Fruit fly (Drosophila melanogaster) whole organism, embryonic: ENCODE data around the gene CG13995.
A peak's percentile ranks its signal among the peaks of the same experiment; 100 is the strongest.

Experiments used
- BEAF-32 ChIP-seq: fragments of 200-800 bp; sonication (Bioruptor generic); optimal IDR thresholded peaks from 3 replicates; lab custom pipeline; 2017; ENCODE audit warnings: missing biosample characterization, missing genetic modification characterization, mild to moderate bottlenecking, moderate library complexity, missing genetic modification reagents
- Blimp-1 ChIP-seq: fragments of 200-800 bp; sonication (Bioruptor generic); optimal IDR thresholded peaks from 3 replicates; lab custom pipeline; 2018; ENCODE audit warnings: missing biosample characterization, missing genetic modification characterization, mild to moderate bottlenecking, moderate library complexity, missing genetic modification reagents
- CG10267 ChIP-seq: fragments of 200-800 bp; sonication (Bioruptor generic); optimal IDR thresholded peaks from 2 replicates; lab custom pipeline; 2018; ENCODE audit warnings: missing biosample characterization, mild to moderate bottlenecking, missing genetic modification characterization, moderate library complexity
- CG11398 ChIP-seq: fragments of 200-800 bp; sonication (Bioruptor generic); optimal IDR thresholded peaks from 2 replicates; lab custom pipeline; 2016; ENCODE audit warnings: missing biosample characterization, missing genetic modification characterization
- CG11696 ChIP-seq: fragments of 200-800 bp; sonication (Bioruptor generic); IDR thresholded peaks from 2 replicates; pipeline ENCODE4 v1.3.6; 2022; ENCODE audit warnings: missing biosample characterization, missing genetic modification characterization
- CG12391 ChIP-seq: fragments of 200-800 bp; sonication (Bioruptor generic); optimal IDR thresholded peaks from 3 replicates; lab custom pipeline; 2018; ENCODE audit warnings: missing biosample characterization, mild to moderate bottlenecking, missing genetic modification characterization, moderate library complexity
- CG12659 ChIP-seq: fragments of 200-800 bp; sonication (Bioruptor generic); optimal IDR thresholded peaks from 3 replicates; lab custom pipeline; 2017; ENCODE audit warnings: mild to moderate bottlenecking, missing biosample characterization, missing genetic modification reagents, missing genetic modification characterization
- CG13775 ChIP-seq: fragments of 200-800 bp; sonication (Bioruptor generic); optimal IDR thresholded peaks from 3 replicates; lab custom pipeline; 2017; ENCODE audit warnings: missing biosample characterization, mild to moderate bottlenecking, missing genetic modification characterization
- CG14667 ChIP-seq: fragments of 200-800 bp; sonication (Bioruptor generic); IDR thresholded peaks from 2 replicates; pipeline ENCODE4 v1.3.6; 2022; ENCODE audit warnings: missing biosample characterization, missing genetic modification characterization
- CG14860 ChIP-seq: fragments of 200-800 bp; sonication (Bioruptor generic); IDR thresholded peaks from 3 replicates; pipeline ENCODE4 v1.3.6; 2022; ENCODE audit warnings: missing biosample characterization, missing genetic modification characterization; ENCODE audit not compliant: partially characterized antibody
- CG15601 ChIP-seq: fragments of 200-800 bp; sonication (Bioruptor generic); optimal IDR thresholded peaks from 3 replicates; lab custom pipeline; 2019; ENCODE audit warnings: missing biosample characterization, mild to moderate bottlenecking, missing genetic modification characterization, moderate library complexity
- CG16815 ChIP-seq: fragments of 200-800 bp; sonication (Bioruptor generic); optimal IDR thresholded peaks from 3 replicates; lab custom pipeline; 2017; ENCODE audit warnings: missing biosample characterization, mild to moderate bottlenecking, missing genetic modification characterization
- CG17328 ChIP-seq: fragments of 200-800 bp; sonication (Bioruptor generic); IDR thresholded peaks from 2 replicates; pipeline ENCODE4 v1.3.6; 2022; ENCODE audit warnings: missing biosample characterization, missing genetic modification characterization
- CG18011 ChIP-seq: fragments of 200-800 bp; sonication (Bioruptor generic); optimal IDR thresholded peaks from 2 replicates; lab custom pipeline; 2017; ENCODE audit warnings: missing biosample characterization, missing genetic modification characterization, mild to moderate bottlenecking, moderate library complexity, missing genotype
- CG30403 ChIP-seq: fragments of 200-800 bp; sonication (Bioruptor generic); optimal IDR thresholded peaks from 3 replicates; lab custom pipeline; 2016; ENCODE audit warnings: missing biosample characterization, missing genetic modification characterization
- CG34224 ChIP-seq: fragments of 200-800 bp; sonication (Bioruptor generic); IDR thresholded peaks from 3 replicates; pipeline ENCODE4 v1.3.6; 2022; ENCODE audit warnings: missing biosample characterization, missing genetic modification characterization; ENCODE audit not compliant: partially characterized antibody
- CG4617 ChIP-seq: fragments of 200-800 bp; sonication (Bioruptor generic); optimal IDR thresholded peaks from 3 replicates; lab custom pipeline; 2016; ENCODE audit warnings: missing biosample characterization, missing genetic modification characterization, borderline replicate concordance
- CG8290 ChIP-seq, 3 experiments: fragments of 200-800 bp; sonication (Bioruptor generic); optimal IDR thresholded peaks; 2 replicates each; lab custom pipeline; 2016 to 2019; ENCODE audit warnings: missing biosample characterization in 3 of 3, missing genetic modification characterization in 3 of 3, mild to moderate bottlenecking in 2 of 3, moderate library complexity in 1 of 3
- CG8944 ChIP-seq: fragments of 200-800 bp; sonication (Bioruptor generic); optimal IDR thresholded peaks from 3 replicates; lab custom pipeline; 2016; ENCODE audit warnings: missing biosample characterization, missing genetic modification characterization
- CG9215 ChIP-seq: fragments of 200-800 bp; sonication (Bioruptor generic); IDR thresholded peaks from 2 replicates; pipeline ENCODE4 v1.3.6; 2022; ENCODE audit warnings: missing biosample characterization, missing genetic modification characterization
- CoRest ChIP-seq: fragments of 200-800 bp; sonication (Bioruptor generic); optimal IDR thresholded peaks from 3 replicates; lab custom pipeline; 2018; ENCODE audit warnings: missing biosample characterization, mild to moderate bottlenecking, missing genetic modification characterization, moderate library complexity
- Dip3 ChIP-seq: fragments of 200-800 bp; sonication (Bioruptor generic); optimal IDR thresholded peaks from 3 replicates; lab custom pipeline; 2016; ENCODE audit warnings: missing biosample characterization, missing genetic modification characterization
- Dll ChIP-seq: fragments of 200-800 bp; sonication (Bioruptor generic); IDR thresholded peaks from 4 replicates; pipeline ENCODE4 v1.3.6; 2022; ENCODE audit warnings: missing biosample characterization, missing genetic modification characterization; ENCODE audit not compliant: partially characterized antibody
- Fer2 ChIP-seq: fragments of 200-800 bp; sonication (Bioruptor generic); optimal IDR thresholded peaks from 2 replicates; lab custom pipeline; 2018; ENCODE audit warnings: missing biosample characterization, mild to moderate bottlenecking, missing genetic modification characterization, moderate library complexity
- HLH4C ChIP-seq: fragments of 200-800 bp; sonication (Bioruptor generic); IDR thresholded peaks from 3 replicates; pipeline ENCODE4 v1.3.6; 2022; ENCODE audit warnings: missing biosample characterization, missing genetic modification characterization; ENCODE audit not compliant: partially characterized antibody
- HmgZ ChIP-seq: fragments of 200-800 bp; sonication (Bioruptor generic); optimal IDR thresholded peaks from 2 replicates; lab custom pipeline; 2018; ENCODE audit warnings: missing biosample characterization, mild to moderate bottlenecking, missing genetic modification characterization
- Lpt ChIP-seq: fragments of >200 bp; optimal IDR thresholded peaks from 2 replicates; lab custom pipeline; 2018; ENCODE audit warnings: missing biosample characterization, missing genetic modification characterization
- MESR4 ChIP-seq: fragments of 200-800 bp; sonication (Bioruptor generic); optimal IDR thresholded peaks from 2 replicates; lab custom pipeline; 2018; ENCODE audit warnings: missing biosample characterization, mild to moderate bottlenecking, missing genetic modification characterization, moderate library complexity
- NC2α ChIP-seq: fragments of 200-800 bp; sonication (Bioruptor generic); optimal IDR thresholded peaks from 2 replicates; lab custom pipeline; 2016; ENCODE audit warnings: missing biosample characterization, missing genetic modification characterization
- Pdp1 ChIP-seq, 2 experiments: fragments of 200-800 bp; sonication (Bioruptor generic); optimal IDR thresholded peaks; 3 replicates each; lab custom pipeline; 2016; ENCODE audit warnings: missing biosample characterization in 2 of 2, missing genetic modification characterization in 2 of 2, mild to moderate bottlenecking in 1 of 2, moderate library complexity in 1 of 2
- Xrp1 ChIP-seq: fragments of 200-800 bp; sonication (Bioruptor generic); IDR thresholded peaks from 2 replicates; pipeline ENCODE4 v1.3.6; 2022; ENCODE audit warnings: missing biosample characterization, missing genetic modification characterization
- br ChIP-seq: fragments of >200 bp; optimal IDR thresholded peaks from 2 replicates; lab custom pipeline; 2017
- cwo ChIP-seq: fragments of 200-800 bp; sonication (Bioruptor generic); optimal IDR thresholded peaks from 3 replicates; lab custom pipeline; 2017; ENCODE audit warnings: missing biosample characterization, missing genetic modification characterization, mild to moderate bottlenecking, moderate library complexity, missing genetic modification reagents
- dan ChIP-seq: fragments of 200-800 bp; sonication (Bioruptor generic); IDR thresholded peaks from 2 replicates; pipeline ENCODE4 v1.3.6; 2022; ENCODE audit warnings: missing biosample characterization, missing genetic modification characterization
- dati ChIP-seq: fragments of 200-800 bp; sonication (Bioruptor generic); IDR thresholded peaks from 2 replicates; pipeline ENCODE4 v1.3.6; 2022; ENCODE audit warnings: missing biosample characterization, missing genetic modification characterization
- dm ChIP-seq: fragments of 200-800 bp; sonication (Bioruptor generic); optimal IDR thresholded peaks from 3 replicates; lab custom pipeline; 2016; ENCODE audit warnings: missing biosample characterization, missing genetic modification characterization
- en ChIP-seq: fragments of 200-800 bp; sonication (Bioruptor generic); optimal IDR thresholded peaks from 2 replicates; lab custom pipeline; 2016; ENCODE audit warnings: missing biosample characterization, missing genetic modification characterization
- jigr1 ChIP-seq: fragments of 200-800 bp; sonication (Bioruptor generic); IDR thresholded peaks from 3 replicates; pipeline ENCODE4 v1.3.6; 2022; ENCODE audit warnings: missing biosample characterization, missing genetic modification characterization
- lilli ChIP-seq: fragments of 200-800 bp; sonication (Bioruptor generic); optimal IDR thresholded peaks from 3 replicates; lab custom pipeline; 2016; ENCODE audit warnings: missing biosample characterization, missing genetic modification characterization
- lmd ChIP-seq: fragments of 200-800 bp; sonication (Bioruptor generic); IDR thresholded peaks from 2 replicates; pipeline ENCODE4 v1.3.6; 2022; ENCODE audit warnings: missing biosample characterization, missing genetic modification characterization
- nerfin-2 ChIP-seq: fragments of 200-800 bp; sonication (Bioruptor generic); IDR thresholded peaks from 2 replicates; pipeline ENCODE4 v1.3.6; 2022; ENCODE audit warnings: missing biosample characterization, missing genetic modification characterization; ENCODE audit not compliant: partially characterized antibody
- pan ChIP-seq, 4 experiments: fragments of >200 bp in 3 of 4; fragments of 200-800 bp in 1 of 4; sonication (Bioruptor generic) in 1 of 4; optimal IDR thresholded peaks in 3 of 4; IDR thresholded peaks in 1 of 4; 2 replicates each; pipeline versions ENCODE4 v1.3.6 to Lab custom; 2017 to 2022; ENCODE audit warnings: missing biosample characterization in 2 of 4, missing genetic modification characterization in 2 of 4, mixed read lengths in 1 of 4
- phol ChIP-seq: fragments of 200-800 bp; sonication (Bioruptor generic); optimal IDR thresholded peaks from 3 replicates; lab custom pipeline; 2018; ENCODE audit warnings: missing biosample characterization, mild to moderate bottlenecking, missing genetic modification characterization, moderate library complexity
- sd ChIP-seq: fragments of 200-800 bp; sonication (Bioruptor generic); optimal IDR thresholded peaks from 3 replicates; lab custom pipeline; 2018; ENCODE audit warnings: missing biosample characterization, mild to moderate bottlenecking, missing genetic modification characterization, moderate library complexity
- sens ChIP-seq: fragments of 200-800 bp; sonication (Bioruptor generic); peaks from one replicate; lab custom pipeline; 2016; ENCODE audit warnings: missing biosample characterization, missing genetic modification characterization
- sima ChIP-seq: fragments of 200-800 bp; sonication (Bioruptor generic); optimal IDR thresholded peaks from 2 replicates; lab custom pipeline; 2016; ENCODE audit warnings: missing biosample characterization, missing genetic modification characterization
- sob ChIP-seq: fragments of 200-800 bp; sonication (Bioruptor generic); IDR thresholded peaks from 2 replicates; pipeline ENCODE4 v1.3.6; 2022; ENCODE audit warnings: missing biosample characterization, missing genetic modification characterization
- zen ChIP-seq: fragments of 200-800 bp; sonication (Bioruptor generic); optimal IDR thresholded peaks from 3 replicates; lab custom pipeline; 2018; ENCODE audit warnings: missing biosample characterization, mild to moderate bottlenecking, missing genetic modification characterization, moderate library complexity

The CG13995 gene

dm6 chr2L:6070656-6071231 is 16.6 kb downstream of the CG13995 start, which contains the start of the genes CG9154 and Kr-h2 (continued):
- TF ChIP-seq zen (tag; lab: Kevin White, UChicago) = peak; percentile 34
- TF ChIP-seq Xrp1 (GFP tag; lab: Robert Waterston, UW) = 0 out of 2 replicates have a peak, but pooled peaks have one; percentile 7
- TF ChIP-seq dati = no peak
- no peak for TF ChIP-seq CG11398 (GFP tag; lab: Kevin White, UChicago)
- no peak for TF ChIP-seq CG9215 (GFP tag; lab: Robert Waterston, UW)
- TF ChIP-seq Dip3 (GFP tag; lab: Kevin White, UChicago) = peak; percentile 7
- peak; percentile 36 for TF ChIP-seq lilli (GFP tag; lab: Kevin White, UChicago)
- no peak for TF ChIP-seq pan (optimal IDR thresholded peaks at IDR 0.05; lab: Kevin White, UChicago)
- TF ChIP-seq pan (GFP tag; optimal IDR thresholded peaks at IDR 0.05 in 1 of 2, IDR thresholded peaks at IDR 0.05 in 1 of 2) = peak in 1 of 2 experiments; percentile 41
- no peak for TF ChIP-seq CG16815
- no peak for TF ChIP-seq lmd (GFP tag; lab: Robert Waterston, UW)
- no peak for TF ChIP-seq sima
- TF ChIP-seq CG8290 (GFP tag; optimal IDR thresholded peaks at IDR 0.05; lab: Kevin White, UChicago) = no peak
- TF ChIP-seq CG8290 (tag; optimal IDR thresholded peaks at IDR 0.05; lab: Kevin White, UChicago) = peak in 1 of 2 experiments; percentile 48
- peak; percentile 66; the same call in 2 of the 4 replicates for TF ChIP-seq Dll (GFP tag; lab: Robert Waterston, UW)
- peak; percentile 69 for TF ChIP-seq CoRest (tag; lab: Kevin White, UChicago)
- TF ChIP-seq en (GFP tag; lab: Kevin White, UChicago) = no peak
- TF ChIP-seq dan (GFP tag; lab: Robert Waterston, UW) = no peak
- peak; percentile 79 for TF ChIP-seq CG12659 (GFP tag; lab: Kevin White, UChicago)
- peak; percentile 33 for TF ChIP-seq sd (tag; lab: Kevin White, UChicago)
- TF ChIP-seq CG14667 (GFP tag; lab: Robert Waterston, UW) = no peak
- peak; percentile 37 for TF ChIP-seq phol (tag; lab: Kevin White, UChicago)
- TF ChIP-seq BEAF-32 (GFP tag; lab: Kevin White, UChicago) = peak; percentile 73
- TF ChIP-seq dm (GFP tag; lab: Kevin White, UChicago) = peak; percentile 26
- TF ChIP-seq NC2α (GFP tag; lab: Kevin White, UChicago) = no peak
- TF ChIP-seq jigr1 = peak; percentile 54; the same call in 1 of the 3 replicates
- no peak for TF ChIP-seq sob
- TF ChIP-seq CG30403 (GFP tag; lab: Kevin White, UChicago) = peak; percentile 48
- TF ChIP-seq HmgZ (tag; lab: Kevin White, UChicago) = peak; percentile 12
- peak; percentile 51 for TF ChIP-seq CG13775
- peak; percentile 78 for TF ChIP-seq CG14860 (GFP tag; lab: Robert Waterston, UW)
- TF ChIP-seq Blimp-1 = peak; percentile 0
- TF ChIP-seq Lpt (GFP tag; lab: Kevin White, UChicago) = no peak
- TF ChIP-seq CG12391 (tag; lab: Kevin White, UChicago) = peak; percentile 62
- no peak for TF ChIP-seq CG17328
- peak; percentile 41 for TF ChIP-seq CG18011 (GFP tag; lab: Kevin White, UChicago)
- peak in 1 of 2 experiments; percentile 18 for TF ChIP-seq Pdp1 (GFP tag; optimal IDR thresholded peaks at IDR 0.05; lab: Kevin White, UChicago)
- TF ChIP-seq CG4617 (GFP tag; lab: Kevin White, UChicago) = peak; percentile 79
- peak; percentile 37 for TF ChIP-seq Fer2 (tag; lab: Kevin White, UChicago)
- no peak for TF ChIP-seq br (lab: Kevin White, UChicago)
- TF ChIP-seq CG15601 = peak; percentile 48
- TF ChIP-seq CG8944 = no peak
- TF ChIP-seq HLH4C (GFP tag; lab: Robert Waterston, UW) = peak; percentile 81
- peak; percentile 88 for TF ChIP-seq sens (GFP tag; lab: Kevin White, UChicago)
- peak; percentile 57 for TF ChIP-seq CG10267 (tag; lab: Kevin White, UChicago)
- peak; percentile 31 for TF ChIP-seq cwo (GFP tag; lab: Kevin White, UChicago)
- peak; percentile 94 for TF ChIP-seq MESR4
- TF ChIP-seq CG11696 (GFP tag; lab: Robert Waterston, UW) = no peak
- TF ChIP-seq nerfin-2 (GFP tag; lab: Robert Waterston, UW) = peak; percentile 68
- peak; percentile 57 for TF ChIP-seq CG34224 (GFP tag; lab: Robert Waterston, UW)
